Worm (Caenorhabditis elegans) whole organism, L1 larva: ENCODE results near the gene rbm-25.

Experiments used
- ceh-8 ChIP-seq: fragments of 200-800 bp; sonication (Bioruptor generic); optimal IDR thresholded peaks from 2 replicates; lab custom pipeline; 2018; ENCODE audit warnings: mild to moderate bottlenecking, missing genetic modification characterization, moderate library complexity, missing compliant biosample characterization
- egl-27 ChIP-seq, 2 experiments: fragments of 150-350 bp in 1 of 2; sonication (generic microtip); optimal IDR thresholded peaks; 3 replicates each; lab custom pipeline; 2017 to 2018; ENCODE audit warnings: missing biosample characterization in 2 of 2, missing genetic modification characterization in 2 of 2, missing genetic modification reagents in 2 of 2
- elt-3 ChIP-seq, 6 experiments: fragments of 150-350 bp in 1 of 6; sonication (generic microtip); optimal IDR thresholded peaks; 2 replicates each; lab custom pipeline; 2017 to 2018; ENCODE audit warnings: missing biosample characterization in 6 of 6, missing genetic modification characterization in 6 of 6, inconsistent platforms in 1 of 6
- irx-1 ChIP-seq: sonication (generic microtip); optimal IDR thresholded peaks from 2 replicates; lab custom pipeline; 2016; ENCODE audit warnings: missing genetic modification characterization, missing compliant biosample characterization
- lin-15B ChIP-seq: fragments of 150-350 bp; sonication (generic microtip); optimal IDR thresholded peaks from 3 replicates; lab custom pipeline; 2014; ENCODE audit warnings: missing biosample characterization, missing genetic modification characterization
- lsy-2 ChIP-seq, 2 experiments: fragments of 150-350 bp; optimal IDR thresholded peaks; 2 replicates each; lab custom pipeline; 2014; ENCODE audit warnings: missing biosample characterization in 2 of 2, missing genetic modification characterization in 2 of 2
- pag-3 ChIP-seq: sonication (generic microtip); optimal IDR thresholded peaks from 2 replicates; lab custom pipeline; 2017; ENCODE audit warnings: missing genetic modification characterization, mild to moderate bottlenecking, missing compliant biosample characterization, antibody characterized with exemption, borderline replicate concordance; ENCODE audit not compliant: insufficient read depth
- snpc-4 ChIP-seq: fragments of 150-350 bp; optimal IDR thresholded peaks from 2 replicates; lab custom pipeline; 2014; ENCODE audit warnings: missing biosample characterization, missing genetic modification characterization
- sptf-1 ChIP-seq: fragments of 150-350 bp; optimal IDR thresholded peaks from 2 replicates; lab custom pipeline; 2014; ENCODE audit warnings: missing biosample characterization, missing genetic modification characterization
- ztf-4 ChIP-seq: fragments of 150-350 bp; optimal IDR thresholded peaks from 2 replicates; lab custom pipeline; 2014; ENCODE audit warnings: missing biosample characterization, missing genetic modification characterization

ce11 chrV:12550036-12550626, 52.1 kb downstream of the rbm-25 start, which contains the start of gene F45D3.3:
- TF ChIP-seq lsy-2 (tag; optimal IDR thresholded peaks at IDR 0.05; lab: Kevin White, UChicago): peak in 1 of 2 experiments; percentile 38
- TF ChIP-seq sptf-1 (tag; lab: Kevin White, UChicago): no peak
- TF ChIP-seq pag-3: no peak
- TF ChIP-seq lin-15B (tag; lab: Kevin White, UChicago): no peak
- no peak for TF ChIP-seq ceh-8 (GFP tag; lab: Kevin White, UChicago)
- TF ChIP-seq snpc-4 (tag; lab: Kevin White, UChicago): no peak
- TF ChIP-seq elt-3 (tag; optimal IDR thresholded peaks at IDR 0.05; lab: Kevin White, UChicago): peak in 3 of 6 experiments; percentile 1 to 32 (median 8)
- peak; percentile 47 for TF ChIP-seq ztf-4 (tag; lab: Kevin White, UChicago)
- TF ChIP-seq egl-27 (tag; optimal IDR thresholded peaks at IDR 0.05; lab: Kevin White, UChicago): no peak
- no peak for TF ChIP-seq irx-1 (tag; lab: Kevin White, UChicago)
